Fruit fly (Drosophila melanogaster): ENCODE data around the gene CG13671.

The CG13671 gene

DNA sequence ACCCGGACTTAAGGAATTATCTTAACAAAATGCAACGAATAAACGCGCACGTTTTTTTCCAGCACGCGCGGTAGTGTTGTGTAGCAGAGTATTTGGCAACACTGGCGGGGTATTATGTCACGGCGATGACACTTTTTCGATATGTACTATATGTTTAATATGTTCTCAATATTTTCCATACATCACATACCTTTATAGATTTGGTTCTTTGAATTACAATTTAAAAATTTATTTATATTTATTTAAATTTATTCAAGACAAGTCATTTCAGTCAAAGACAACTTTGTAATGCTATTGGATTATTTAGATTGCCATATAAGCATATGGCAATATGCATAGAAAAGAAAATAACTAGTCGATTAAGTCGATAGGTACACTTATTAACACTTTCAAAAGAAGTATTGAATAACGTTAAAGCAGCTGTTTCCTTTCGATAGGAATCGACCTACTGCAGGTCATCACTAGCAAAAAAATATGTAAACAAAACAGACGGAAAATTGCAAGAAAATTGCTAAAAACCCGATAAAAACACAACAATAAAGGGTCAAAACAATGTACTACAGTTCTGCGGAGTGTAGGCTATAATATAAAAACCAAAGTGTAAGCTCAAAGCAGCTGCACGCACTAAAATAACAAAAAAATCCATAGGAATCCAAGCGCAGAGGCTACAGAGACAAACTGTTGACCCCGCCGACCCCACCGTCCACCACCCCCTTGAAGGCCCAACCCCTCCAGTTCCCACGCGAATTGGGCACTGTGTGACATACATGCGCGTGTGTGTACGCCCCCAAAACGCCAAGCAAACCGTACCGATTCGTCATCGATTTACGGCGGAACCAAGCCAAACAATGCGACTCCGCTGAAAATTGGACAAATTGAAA is 46.5 kb downstream of the CG13671 start, which contains the start of the genes CG7182 and GAPcenA:
CG7182 (minus strand) TSS at position 283 of the 881 bp plus-strand sequence.
GAPcenA (plus strand) TSS at position 462 of the 881 bp plus-strand sequence.
- TF ChIP-seq noc (tag; optimal IDR thresholded peaks at IDR 0.05), result peak; percentile 81

DNA sequence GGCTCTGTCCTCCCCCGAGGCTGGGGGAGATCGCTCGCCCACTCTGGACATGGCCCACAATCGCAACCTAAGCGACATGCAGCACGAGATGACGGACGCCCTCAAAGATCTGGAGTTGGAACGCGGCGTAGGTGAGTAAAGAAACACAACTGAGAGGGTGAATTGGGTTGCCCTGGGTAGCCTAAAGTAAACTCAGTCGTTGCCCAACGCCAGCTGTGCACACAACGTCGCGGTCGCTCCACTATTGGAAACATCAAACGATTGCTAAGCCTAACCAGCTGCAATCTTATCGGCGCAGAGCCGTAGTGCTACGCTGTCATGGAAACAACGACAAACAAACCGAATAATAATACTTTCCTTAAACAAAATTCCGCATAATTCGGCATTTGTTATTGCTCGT is 47.5 kb downstream of the CG13671 start:
- TF ChIP-seq noc (tag; optimal IDR thresholded peaks at IDR 0.05), result no peak
